Worm (Caenorhabditis elegans): ENCODE results near the gene tsp-18.

ce11 chrII:5904252-5904651 lies at the start of gene tsp-18:
- no peak for TF ChIP-seq dve-1 (tag; optimal IDR thresholded peaks at IDR 0.05; ENCODE audit: insufficient read depth)
- no peak for TF ChIP-seq ztf-11 (tag; optimal IDR thresholded peaks at IDR 0.05)
- no peak for TF ChIP-seq nhr-76 (tag; optimal IDR thresholded peaks at IDR 0.05)
- TF ChIP-seq fkh-10 (GFP tag; optimal IDR thresholded peaks at IDR 0.05): no peak
- TF ChIP-seq mxl-3 (GFP tag; optimal IDR thresholded peaks at IDR 0.05): no peak
- no peak for TF ChIP-seq jun-1 (tag; optimal IDR thresholded peaks at IDR 0.05)
- no peak for TF ChIP-seq hif-1 (tag; optimal IDR thresholded peaks at IDR 0.05)
- no peak for TF ChIP-seq nhr-11 (tag; optimal IDR thresholded peaks at IDR 0.05)
- TF ChIP-seq aha-1 (tag): peak; percentile 64
- TF ChIP-seq mdl-1 (tag; optimal IDR thresholded peaks at IDR 0.05): no peak
- TF ChIP-seq ctbp-1 (GFP tag; IDR thresholded peaks at IDR 0.05): no peak
- no peak for TF ChIP-seq zfp-2 (tag; optimal IDR thresholded peaks at IDR 0.05)
